Fruit fly (Drosophila melanogaster) whole organism, larva: Measurements from ENCODE around the gene GstD6.
A peak's percentile ranks its signal among the peaks of the same experiment; 100 is the strongest.

Experiments used
- noc ChIP-seq: fragments of 200-800 bp; sonication (Bioruptor generic); optimal IDR thresholded peaks from 3 replicates; lab custom pipeline; 2019; ENCODE audit warnings: missing biosample characterization, mild to moderate bottlenecking, missing genetic modification characterization, moderate library complexity

GstD6 gene

DNA sequence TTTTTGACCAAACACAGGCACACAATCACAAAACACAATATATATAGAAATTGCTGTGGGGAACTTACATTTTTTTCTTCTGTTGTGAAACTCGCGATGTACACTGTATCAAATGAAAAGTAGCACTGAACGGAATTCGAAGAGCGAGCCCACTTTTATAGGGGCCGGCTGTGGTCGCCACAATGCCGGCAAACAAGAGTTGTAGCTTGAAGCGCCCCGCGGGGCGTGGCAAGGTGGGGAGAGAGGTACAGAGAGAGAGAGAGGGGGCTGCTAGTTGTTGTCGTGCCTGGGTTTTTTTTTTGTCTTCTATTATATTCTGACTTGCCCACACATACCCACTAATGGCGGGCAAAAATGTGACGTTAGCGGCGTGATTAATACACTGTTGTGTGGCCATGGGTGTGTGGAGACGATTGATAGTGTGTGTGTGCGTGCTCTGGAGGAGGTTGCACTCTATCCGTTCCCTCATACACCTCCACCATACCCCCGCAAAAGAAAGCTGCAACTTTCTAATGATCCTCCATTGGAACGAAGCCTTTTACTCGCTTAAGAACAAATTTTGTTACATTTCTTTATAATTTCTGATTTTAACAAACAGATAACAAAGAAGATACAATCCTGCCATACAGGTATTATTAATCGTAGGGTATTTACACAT lies 7.7 kb upstream of the GstD6 start, which contains the start of gene GstD1:
Gene GstD1 (minus strand): TSS at position 134 of the 658 bp plus-strand sequence.
- peak; percentile 87 for TF ChIP-seq noc (tag; lab: Kevin White, UChicago)

DNA sequence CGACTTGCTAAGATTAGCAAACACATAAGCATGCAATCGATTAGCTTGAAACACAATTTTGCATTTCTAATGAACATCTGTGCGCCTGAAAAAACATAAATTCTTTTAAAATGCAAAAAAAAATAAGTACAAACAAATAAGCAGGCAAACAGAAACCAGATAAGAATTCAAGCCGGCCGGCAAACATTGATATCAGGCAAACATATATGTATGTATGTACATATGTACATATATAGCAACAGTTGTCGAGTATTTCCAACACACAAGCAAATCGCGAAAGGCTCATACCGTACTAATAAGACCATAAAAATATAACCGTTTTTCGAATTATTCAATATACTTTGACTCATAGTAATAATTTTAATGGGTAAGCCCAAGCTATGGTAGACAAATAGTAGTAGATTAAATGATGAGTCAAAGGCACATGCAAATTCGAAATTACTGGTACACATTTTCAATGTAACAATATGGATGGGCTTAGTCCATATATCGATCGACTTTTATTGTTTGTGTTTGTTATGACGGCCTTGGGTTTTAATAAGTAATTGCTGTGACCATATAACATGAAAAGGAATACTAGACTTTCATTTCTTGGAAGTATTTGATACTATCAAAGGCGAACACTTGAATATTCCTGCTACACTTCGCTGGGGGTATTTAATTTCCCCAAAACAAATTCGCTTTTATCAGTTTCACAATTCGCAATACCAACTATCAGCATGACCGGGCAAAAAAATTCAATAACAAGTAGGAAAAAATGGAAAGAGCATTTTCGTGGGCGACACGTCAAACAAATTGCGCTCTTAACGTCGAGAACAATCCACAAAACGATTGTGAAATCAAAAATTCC lies 6.9 kb upstream of the GstD6 start:
- no peak for TF ChIP-seq noc (tag; lab: Kevin White, UChicago)

DNA sequence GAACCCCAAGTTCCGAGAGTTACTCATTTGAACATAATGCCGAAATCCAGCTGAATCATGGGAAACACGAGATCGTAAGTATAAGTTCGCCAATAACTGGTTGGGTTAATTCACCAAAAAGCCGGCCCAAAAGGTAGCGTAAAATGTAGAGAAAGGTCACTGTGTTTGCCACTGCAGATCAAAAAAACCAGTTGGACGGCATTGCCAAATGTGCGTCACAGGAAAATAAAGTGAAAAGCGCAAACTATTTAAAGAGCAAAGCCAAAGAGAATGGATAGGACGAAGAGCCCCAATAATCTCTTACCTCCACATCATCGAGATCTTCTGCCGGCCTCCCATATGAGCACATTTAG lies 6.3 kb upstream of the GstD6 start:
- peak; percentile 42 for TF ChIP-seq noc (tag; lab: Kevin White, UChicago)

DNA sequence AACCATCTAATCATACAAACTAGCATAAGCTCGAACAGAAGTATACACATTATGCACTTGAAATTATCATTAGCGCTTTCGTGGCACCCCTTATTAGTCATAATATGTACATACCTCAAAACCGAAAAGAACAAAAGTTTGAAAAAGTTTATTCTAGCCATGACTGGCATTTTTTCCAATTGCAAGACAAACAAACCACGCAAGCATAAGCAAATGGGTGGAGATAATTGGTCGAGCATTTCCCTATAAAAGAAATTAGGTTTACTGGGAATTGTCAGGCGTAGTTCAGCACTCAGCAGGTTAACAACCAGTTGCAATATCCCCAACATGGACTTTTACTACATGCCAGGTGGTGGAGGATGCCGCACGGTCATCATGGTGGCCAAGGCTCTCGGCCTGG lies 5.3 kb upstream of the GstD6 start, which contains the start of gene GstD2:
Gene GstD2 (plus strand): TSS at position 301 of the 400 bp plus-strand sequence.
- TF ChIP-seq noc (tag; lab: Kevin White, UChicago) = no peak

DNA sequence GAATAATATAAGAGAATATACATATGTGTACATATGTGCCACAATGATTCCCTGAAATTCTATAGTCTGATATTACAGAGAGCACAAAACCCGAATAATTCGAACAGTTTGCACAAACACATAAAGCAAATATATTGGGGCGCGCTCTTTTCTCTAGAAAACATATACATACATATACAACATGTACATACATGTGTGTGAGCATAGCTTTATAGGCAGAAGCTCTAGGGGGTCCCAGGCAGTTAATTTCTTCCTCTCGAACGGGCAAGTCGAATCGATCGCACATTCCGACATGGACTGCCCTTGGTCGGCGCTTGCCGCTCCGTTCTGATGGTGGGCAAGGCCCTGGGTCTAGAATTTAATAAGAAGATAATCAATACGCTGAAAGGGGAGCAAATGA lies 4.1 kb upstream of the GstD6 start, which contains the start of gene GstD3:
Gene GstD3 (plus strand): TSS at position 269 of the 400 bp plus-strand sequence.
- no peak for TF ChIP-seq noc (tag; lab: Kevin White, UChicago)

DNA sequence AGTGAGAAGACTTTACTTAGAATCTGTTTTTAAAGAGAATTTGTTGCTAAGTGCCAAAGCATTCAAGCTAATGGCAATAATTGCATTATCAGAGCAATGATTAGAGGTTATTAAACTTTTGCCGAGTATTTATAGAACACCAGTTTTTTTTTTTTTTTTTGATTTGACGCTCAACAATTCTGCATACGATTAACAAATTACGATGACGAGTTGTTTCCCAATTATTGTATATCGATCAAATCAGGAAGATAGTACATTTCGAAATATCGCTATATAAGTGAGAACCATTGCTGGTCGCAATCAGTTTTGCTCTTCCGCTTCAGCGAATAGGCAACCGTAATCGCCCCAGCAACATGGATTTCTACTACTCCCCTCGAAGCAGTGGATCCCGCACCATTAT lies 3.1 kb upstream of the GstD6 start, which contains the start of gene GstD4:
Gene GstD4 (plus strand): TSS at position 301 of the 400 bp plus-strand sequence.
- no peak for TF ChIP-seq noc (tag; lab: Kevin White, UChicago)

DNA sequence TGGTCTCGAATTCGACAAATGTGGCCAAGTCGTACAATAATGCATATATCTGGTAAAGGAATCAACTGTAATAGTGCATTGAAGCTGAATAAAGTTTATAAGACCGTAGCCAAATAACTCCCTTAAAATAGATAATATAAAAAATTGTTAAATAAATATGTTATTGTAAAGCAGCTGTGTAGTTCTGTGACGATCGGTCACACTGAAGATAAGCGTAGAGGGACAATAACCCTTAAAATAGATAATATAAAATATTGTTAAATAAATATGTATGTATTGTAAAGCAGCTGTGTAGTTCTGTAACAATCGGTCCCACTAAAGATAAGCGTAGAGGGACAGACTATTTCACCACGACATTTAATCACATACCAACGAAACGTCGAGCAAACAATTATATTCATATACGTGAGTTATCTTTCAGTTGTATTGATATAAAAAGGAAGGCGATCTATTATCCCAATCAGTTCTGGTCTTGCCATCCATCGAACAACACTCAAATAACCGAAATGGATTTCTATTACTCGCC lies 1.6 kb upstream of the GstD6 start, which contains the start of gene GstD5:
Gene GstD5 (plus strand): TSS at position 476 of the 526 bp plus-strand sequence.
- no peak for TF ChIP-seq noc (tag; lab: Kevin White, UChicago)

DNA sequence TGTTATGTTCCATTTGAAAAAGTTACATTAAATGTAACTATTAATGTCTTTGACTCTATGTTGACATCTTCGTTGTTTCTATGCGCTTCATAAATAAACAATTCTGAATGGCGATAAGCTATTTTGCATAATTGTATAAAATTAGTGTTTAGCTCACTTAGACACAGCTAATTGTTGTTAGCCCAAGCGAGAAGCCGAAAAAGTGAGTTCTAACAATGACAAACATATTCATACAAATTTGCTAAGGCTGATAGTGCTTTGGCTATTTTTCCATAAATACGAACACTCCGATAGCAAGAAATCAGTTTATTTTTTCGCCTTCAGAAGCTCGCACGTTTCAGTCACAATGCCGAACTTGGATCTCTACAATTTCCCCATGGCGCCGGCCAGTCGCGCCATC lies 1.3 kb downstream of the GstD6 start, which contains the start of gene GstD7:
Gene GstD7 (plus strand): TSS at position 301 of the 400 bp plus-strand sequence.
- TF ChIP-seq noc (tag; lab: Kevin White, UChicago) = no peak

DNA sequence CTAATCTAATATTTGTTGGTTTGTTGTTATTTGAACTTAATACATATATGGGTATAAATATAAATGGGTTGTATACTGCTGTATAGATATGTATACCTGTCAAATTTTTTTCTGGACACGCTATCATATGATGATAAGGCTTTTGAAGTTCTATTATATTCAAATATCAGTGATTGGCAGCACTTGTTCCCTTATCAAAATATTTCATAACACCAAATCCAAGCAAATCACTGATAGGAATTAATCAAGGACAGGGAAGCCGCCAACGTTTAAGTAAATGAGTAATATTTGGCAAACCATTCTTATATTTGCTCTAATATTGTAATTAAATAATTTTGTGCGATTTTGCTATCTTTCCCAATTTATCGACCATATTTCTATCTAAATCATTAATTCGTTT lies 2.3 kb downstream of the GstD6 start:
- TF ChIP-seq noc (tag; lab: Kevin White, UChicago) = no peak

DNA sequence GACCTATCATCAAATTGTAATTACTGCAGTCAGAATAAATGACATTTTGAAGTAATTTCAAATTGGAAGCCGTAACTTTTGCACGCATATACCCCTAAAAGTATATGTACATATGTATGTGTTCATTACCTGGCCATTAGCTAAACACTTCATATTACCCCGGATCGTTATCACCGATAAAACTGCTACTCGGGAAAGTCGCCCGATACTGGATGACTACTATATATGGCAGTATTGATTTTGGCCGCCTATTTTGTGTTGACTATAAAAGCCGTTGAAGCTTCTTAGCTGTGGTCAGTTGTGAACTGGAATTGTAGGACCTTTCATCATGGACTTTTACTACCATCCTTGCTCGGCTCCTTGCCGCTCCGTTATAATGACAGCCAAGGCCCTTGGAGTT lies 2.8 kb downstream of the GstD6 start, which contains the start of gene GstD8:
Gene GstD8 (plus strand): TSS at position 301 of the 400 bp plus-strand sequence.
- no peak for TF ChIP-seq noc (tag; lab: Kevin White, UChicago)

DNA sequence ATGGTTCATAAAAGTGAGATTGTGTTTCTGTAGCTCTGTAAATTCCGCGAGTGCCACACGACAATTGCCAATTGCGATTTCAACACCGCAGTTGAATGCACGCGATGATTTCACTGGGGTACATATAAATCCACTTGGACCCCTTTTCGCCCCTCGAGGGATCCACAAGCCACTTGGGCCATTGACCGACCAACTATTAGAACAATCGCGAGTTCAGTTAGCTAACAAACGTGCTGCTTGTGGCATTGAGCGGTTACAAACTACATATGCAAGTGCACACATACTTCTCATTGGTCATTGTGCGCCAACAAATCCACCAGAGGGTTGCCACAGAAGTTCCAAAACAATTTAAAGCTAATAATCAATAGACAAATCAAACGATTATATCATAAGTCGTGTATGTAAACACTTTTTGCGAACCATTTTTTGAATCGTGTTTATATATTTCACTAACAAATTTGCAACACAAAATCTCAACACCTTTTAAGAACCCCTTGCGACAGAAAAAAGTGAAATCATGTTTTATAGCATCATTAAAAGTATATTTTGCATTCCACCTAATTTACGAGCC lies 4.3 kb downstream of the GstD6 start:
- no peak for TF ChIP-seq noc (tag; lab: Kevin White, UChicago)

DNA sequence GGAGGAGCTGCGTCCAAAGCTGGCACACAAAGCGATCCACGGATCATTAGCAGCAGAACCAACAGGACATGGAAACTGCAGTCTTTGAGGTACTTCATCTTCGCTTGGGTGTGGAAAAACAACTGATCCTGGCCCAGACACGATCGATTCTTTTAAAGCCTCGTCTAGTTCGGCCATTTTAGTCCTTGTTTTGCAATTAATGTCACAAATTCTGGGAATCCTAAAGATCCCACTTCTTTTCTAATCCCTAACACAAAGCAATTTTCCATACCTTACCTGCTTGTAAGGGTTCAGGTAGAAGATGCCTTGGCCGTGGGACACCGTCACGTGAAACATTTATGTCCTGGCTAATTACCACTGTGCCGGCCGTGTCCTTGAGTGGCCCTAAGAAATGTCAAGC lies 5.6 kb downstream of the GstD6 start, which contains the start of gene CG10035:
Gene CG10035 (minus strand): TSS at position 129 of the 400 bp plus-strand sequence.
- TF ChIP-seq noc (tag; lab: Kevin White, UChicago) = no peak

DNA sequence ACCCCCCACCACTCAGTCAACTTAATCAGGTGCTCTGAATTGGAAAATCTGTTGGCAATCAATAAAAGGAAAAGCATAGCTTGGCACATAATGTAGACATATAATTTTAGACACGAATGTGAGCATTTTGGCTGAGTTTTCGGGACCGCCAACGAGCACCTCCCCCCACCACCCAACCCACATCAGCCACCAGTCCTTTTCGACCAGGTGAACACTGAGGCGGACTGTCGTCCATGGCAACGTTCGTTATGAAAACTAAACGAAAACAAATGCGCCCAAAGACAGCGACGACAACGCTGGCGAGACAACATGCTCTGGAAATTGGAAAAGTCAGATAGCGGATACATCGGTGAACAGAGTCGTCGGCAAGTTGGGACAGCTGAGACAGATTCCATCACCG lies 6.1 kb downstream of the GstD6 start, which contains the start of gene GstD11:
Gene GstD11 (plus strand): TSS at position 301 of the 400 bp plus-strand sequence.
- no peak for TF ChIP-seq noc (tag; lab: Kevin White, UChicago)

DNA sequence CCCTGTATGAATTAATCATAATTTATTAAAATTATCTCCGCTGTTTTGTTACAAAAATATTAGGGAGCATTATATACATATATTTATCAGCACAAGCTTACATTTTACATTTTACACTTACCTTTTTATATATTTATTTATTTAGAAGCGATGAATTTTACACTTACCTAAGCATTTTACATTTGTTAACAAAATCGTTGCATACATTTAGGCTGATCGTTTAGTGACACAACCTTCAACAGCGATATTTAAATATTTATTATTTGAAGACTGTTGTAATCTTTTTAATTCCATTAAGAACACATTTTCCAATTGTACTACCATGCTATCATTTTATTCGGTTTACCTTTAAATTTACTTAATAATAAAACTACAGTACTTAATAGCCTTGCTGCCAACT lies 6.9 kb downstream of the GstD6 start:
- TF ChIP-seq noc (tag; lab: Kevin White, UChicago) = no peak

DNA sequence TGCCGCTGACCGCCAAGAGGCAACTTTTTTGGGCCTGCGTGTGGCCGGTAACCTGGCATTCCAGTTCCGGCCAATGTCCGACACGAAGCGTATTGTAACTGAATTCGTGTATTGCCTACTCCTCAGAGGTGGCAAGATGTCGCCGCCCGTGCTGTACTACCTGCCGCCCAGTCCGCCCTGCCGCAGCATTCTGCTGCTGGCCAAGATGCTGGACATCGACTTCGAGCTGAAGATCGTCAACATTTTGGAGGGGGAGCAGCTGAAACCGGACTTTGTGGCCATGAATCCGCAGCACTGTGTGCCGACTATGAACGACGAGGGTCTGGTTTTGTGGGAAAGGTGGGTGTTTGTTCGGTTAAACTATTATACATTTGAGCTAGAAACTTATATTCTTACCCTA lies 7.3 kb downstream of the GstD6 start:
- no peak for TF ChIP-seq noc (tag; lab: Kevin White, UChicago)
